Worm (Caenorhabditis elegans) whole organism, L1 larva: ENCODE data around the gene ZK470.2.
A peak's percentile ranks its signal among the peaks of the same experiment; 100 is the strongest.

ENCODE experiments used
- C16A3.4 ChIP-seq: fragments of 150-350 bp; optimal IDR thresholded peaks from 2 replicates; lab custom pipeline; 2014; ENCODE audit warnings: missing biosample characterization, missing genetic modification characterization
- C34B4.2 ChIP-seq: sonication (generic microtip); optimal IDR thresholded peaks from 2 replicates; lab custom pipeline; 2017; ENCODE audit warnings: mild to moderate bottlenecking, missing genetic modification characterization, missing compliant biosample characterization
- aha-1 ChIP-seq: fragments of 150-350 bp; optimal IDR thresholded peaks from 2 replicates; lab custom pipeline; 2014; ENCODE audit warnings: missing biosample characterization, missing genetic modification characterization
- ama-1 ChIP-seq: fragments of 150-350 bp; optimal IDR thresholded peaks from 2 replicates; lab custom pipeline; 2014
- blmp-1 ChIP-seq: fragments of 150-350 bp; optimal IDR thresholded peaks from 2 replicates; lab custom pipeline; 2014; ENCODE audit warnings: missing biosample characterization, missing genetic modification characterization
- ceh-63 ChIP-seq: fragments of 200-800 bp; sonication (Bioruptor generic); optimal IDR thresholded peaks from 2 replicates; lab custom pipeline; 2018; ENCODE audit warnings: mild to moderate bottlenecking, missing genetic modification characterization, missing compliant biosample characterization
- ceh-8 ChIP-seq: fragments of 200-800 bp; sonication (Bioruptor generic); optimal IDR thresholded peaks from 2 replicates; lab custom pipeline; 2018; ENCODE audit warnings: mild to moderate bottlenecking, missing genetic modification characterization, moderate library complexity, missing compliant biosample characterization
- ceh-82 ChIP-seq, 3 experiments: fragments of 150-350 bp in 1 of 3; sonication (generic microtip) in 2 of 3; optimal IDR thresholded peaks; 2 replicates each; lab custom pipeline; 2014 to 2017; ENCODE audit warnings: missing biosample characterization in 3 of 3, missing genetic modification characterization in 3 of 3
- ceh-88 ChIP-seq: fragments of 200-800 bp; sonication (Bioruptor generic); IDR thresholded peaks from 2 replicates; pipeline ENCODE4 v1.3.6; 2022; ENCODE audit warnings: missing genetic modification characterization, missing compliant biosample characterization
- ceh-90 ChIP-seq: sonication (generic microtip); optimal IDR thresholded peaks from 2 replicates; lab custom pipeline; 2016; ENCODE audit warnings: missing genetic modification characterization, missing compliant biosample characterization
- ces-1 ChIP-seq: fragments of 150-350 bp; optimal IDR thresholded peaks from 2 replicates; lab custom pipeline; 2014; ENCODE audit warnings: missing biosample characterization, missing genetic modification reagents, missing genetic modification characterization
- dpl-1 ChIP-seq, 3 experiments: fragments of 150-350 bp in 2 of 3; sonication (generic microtip) in 1 of 3; optimal IDR thresholded peaks; 2 replicates each; lab custom pipeline; 2014 to 2017; ENCODE audit warnings: missing biosample characterization in 3 of 3, missing genetic modification characterization in 3 of 3, missing genetic modification reagents in 3 of 3
- efl-1 ChIP-seq, 4 experiments: fragments of 150-350 bp; optimal IDR thresholded peaks in 3 of 4; peaks in 1 of 4; 1 replicate in 1 of 4; 2 replicates in 3 of 4; lab custom pipeline; 2014; ENCODE audit warnings: missing biosample characterization in 2 of 4, missing genetic modification characterization in 2 of 4, missing genetic modification reagents in 2 of 4
- efl-3 ChIP-seq: fragments of 200-800 bp; sonication (Bioruptor generic); optimal IDR thresholded peaks from 2 replicates; lab custom pipeline; 2018; ENCODE audit warnings: mild to moderate bottlenecking, missing genetic modification characterization, missing compliant biosample characterization
- egl-13 ChIP-seq: sonication (generic microtip); optimal IDR thresholded peaks from 2 replicates; lab custom pipeline; 2016; ENCODE audit warnings: missing genotype, missing genetic modification reagents, missing genetic modification characterization, missing compliant biosample characterization
- elt-2 ChIP-seq: sonication (generic microtip); optimal IDR thresholded peaks from 2 replicates; lab custom pipeline; 2016; ENCODE audit warnings: missing genetic modification characterization, mild to moderate bottlenecking, inconsistent platforms, missing compliant biosample characterization, missing genetic modification reagents
- ets-5 ChIP-seq: fragments of 200-800 bp; sonication (Bioruptor generic); IDR thresholded peaks from 2 replicates; pipeline ENCODE4 v1.3.6; 2022; ENCODE audit warnings: missing genetic modification characterization, missing compliant biosample characterization
- fkh-8 ChIP-seq: sonication (generic microtip); optimal IDR thresholded peaks from 2 replicates; lab custom pipeline; 2016; ENCODE audit warnings: mild to moderate bottlenecking, missing genetic modification characterization, missing compliant biosample characterization
- fos-1 ChIP-seq: fragments of 150-350 bp; optimal IDR thresholded peaks from 2 replicates; lab custom pipeline; 2014; ENCODE audit warnings: missing biosample characterization, missing genetic modification characterization
- grh-1 ChIP-seq: fragments of 200-800 bp; sonication (Bioruptor generic); IDR thresholded peaks from 2 replicates; pipeline ENCODE4 v1.3.6; 2022; ENCODE audit warnings: missing genetic modification reagents, missing genetic modification characterization, missing compliant biosample characterization
- hlh-17 ChIP-seq: fragments of 200-800 bp; sonication (Bioruptor generic); optimal IDR thresholded peaks from 2 replicates; lab custom pipeline; 2018; ENCODE audit warnings: missing genetic modification characterization, mild to moderate bottlenecking, missing compliant biosample characterization, moderate library complexity, borderline replicate concordance
- lin-13 ChIP-seq: fragments of 150-350 bp; optimal IDR thresholded peaks from 2 replicates; lab custom pipeline; 2014; ENCODE audit warnings: missing biosample characterization, missing genetic modification reagents, missing genetic modification characterization
- lin-15B ChIP-seq: fragments of 150-350 bp; sonication (generic microtip); optimal IDR thresholded peaks from 3 replicates; lab custom pipeline; 2014; ENCODE audit warnings: missing biosample characterization, missing genetic modification characterization
- lir-3 ChIP-seq: sonication (generic microtip); optimal IDR thresholded peaks from 2 replicates; lab custom pipeline; 2016; ENCODE audit warnings: mild to moderate bottlenecking, missing genetic modification characterization, moderate library complexity, missing compliant biosample characterization; ENCODE audit not compliant: poor library complexity
- lsy-2 ChIP-seq, 2 experiments: fragments of 150-350 bp; optimal IDR thresholded peaks; 2 replicates each; lab custom pipeline; 2014; ENCODE audit warnings: missing biosample characterization in 2 of 2, missing genetic modification characterization in 2 of 2
- mef-2 ChIP-seq: fragments of 150-350 bp; optimal IDR thresholded peaks from 2 replicates; lab custom pipeline; 2014; ENCODE audit warnings: missing biosample characterization, missing genetic modification characterization
- nhr-12 ChIP-seq: sonication (generic microtip); optimal IDR thresholded peaks from 2 replicates; lab custom pipeline; 2017; ENCODE audit warnings: missing biosample characterization, missing genetic modification characterization
- nhr-237 ChIP-seq: fragments of 150-350 bp; optimal IDR thresholded peaks from 2 replicates; lab custom pipeline; 2014; ENCODE audit warnings: missing biosample characterization, missing genetic modification characterization
- nhr-47 ChIP-seq: sonication (generic microtip); optimal IDR thresholded peaks from 2 replicates; lab custom pipeline; 2016; ENCODE audit warnings: mild to moderate bottlenecking, missing genetic modification characterization, moderate library complexity, missing compliant biosample characterization
- nhr-71 ChIP-seq: sonication (generic microtip); optimal IDR thresholded peaks from 2 replicates; lab custom pipeline; 2016; ENCODE audit warnings: mild to moderate bottlenecking, missing genetic modification characterization, moderate library complexity, missing compliant biosample characterization
- nhr-76 ChIP-seq: sonication (generic microtip); optimal IDR thresholded peaks from 2 replicates; lab custom pipeline; 2017; ENCODE audit warnings: missing biosample characterization, missing genetic modification characterization
- nhr-85 ChIP-seq: sonication (generic microtip); peaks from one replicate; lab custom pipeline; 2016; ENCODE audit warnings: missing genetic modification characterization, inconsistent platforms, missing compliant biosample characterization
- nhr-90 ChIP-seq: sonication (generic microtip); optimal IDR thresholded peaks from 2 replicates; lab custom pipeline; 2016; ENCODE audit warnings: mild to moderate bottlenecking, missing genetic modification characterization, missing compliant biosample characterization; ENCODE audit not compliant: poor library complexity
- pag-3 ChIP-seq: sonication (generic microtip); optimal IDR thresholded peaks from 2 replicates; lab custom pipeline; 2017; ENCODE audit warnings: missing genetic modification characterization, mild to moderate bottlenecking, missing compliant biosample characterization, antibody characterized with exemption, borderline replicate concordance; ENCODE audit not compliant: insufficient read depth
- skn-1 ChIP-seq: fragments of 150-350 bp; optimal IDR thresholded peaks from 2 replicates; lab custom pipeline; 2014; ENCODE audit warnings: missing biosample characterization, missing genetic modification characterization
- sox-4 ChIP-seq: sonication (generic microtip); optimal IDR thresholded peaks from 2 replicates; lab custom pipeline; 2016; ENCODE audit warnings: missing genetic modification characterization, missing compliant biosample characterization
- sup-37 ChIP-seq: fragments of 200-800 bp; sonication (Bioruptor generic); optimal IDR thresholded peaks from 2 replicates; lab custom pipeline; 2018; ENCODE audit warnings: mild to moderate bottlenecking, missing genetic modification characterization, missing compliant biosample characterization
- tbx-2 ChIP-seq: sonication (generic microtip); optimal IDR thresholded peaks from 2 replicates; lab custom pipeline; 2016; ENCODE audit warnings: missing genetic modification characterization, missing compliant biosample characterization
- tlp-1 ChIP-seq: fragments of 150-350 bp; optimal IDR thresholded peaks from 2 replicates; lab custom pipeline; 2014; ENCODE audit warnings: missing biosample characterization, missing genetic modification characterization
- unc-130 ChIP-seq: fragments of 150-350 bp; optimal IDR thresholded peaks from 2 replicates; lab custom pipeline; 2017; ENCODE audit warnings: missing biosample characterization, missing genetic modification characterization, inconsistent platforms
- unc-30 ChIP-seq: sonication (generic microtip); optimal IDR thresholded peaks from 2 replicates; lab custom pipeline; 2017; ENCODE audit warnings: missing biosample characterization, missing genetic modification characterization
- unc-62 ChIP-seq: fragments of 150-350 bp; optimal IDR thresholded peaks from 2 replicates; lab custom pipeline; 2014; ENCODE audit warnings: missing biosample characterization, missing genetic modification reagents, missing genetic modification characterization
- vab-15 ChIP-seq: sonication (generic microtip); optimal IDR thresholded peaks from 2 replicates; lab custom pipeline; 2017; ENCODE audit warnings: missing genotype, mild to moderate bottlenecking, missing genetic modification characterization, missing compliant biosample characterization
- xbp-1 ChIP-seq: sonication (generic microtip); optimal IDR thresholded peaks from 2 replicates; lab custom pipeline; 2016; ENCODE audit warnings: missing genetic modification characterization, missing compliant biosample characterization
- zag-1 ChIP-seq: fragments of 150-350 bp; optimal IDR thresholded peaks from 2 replicates; lab custom pipeline; 2014; ENCODE audit warnings: missing biosample characterization, missing genetic modification characterization
- ztf-4 ChIP-seq: fragments of 150-350 bp; optimal IDR thresholded peaks from 2 replicates; lab custom pipeline; 2014; ENCODE audit warnings: missing biosample characterization, missing genetic modification characterization

ZK470.2 gene

DNA sequence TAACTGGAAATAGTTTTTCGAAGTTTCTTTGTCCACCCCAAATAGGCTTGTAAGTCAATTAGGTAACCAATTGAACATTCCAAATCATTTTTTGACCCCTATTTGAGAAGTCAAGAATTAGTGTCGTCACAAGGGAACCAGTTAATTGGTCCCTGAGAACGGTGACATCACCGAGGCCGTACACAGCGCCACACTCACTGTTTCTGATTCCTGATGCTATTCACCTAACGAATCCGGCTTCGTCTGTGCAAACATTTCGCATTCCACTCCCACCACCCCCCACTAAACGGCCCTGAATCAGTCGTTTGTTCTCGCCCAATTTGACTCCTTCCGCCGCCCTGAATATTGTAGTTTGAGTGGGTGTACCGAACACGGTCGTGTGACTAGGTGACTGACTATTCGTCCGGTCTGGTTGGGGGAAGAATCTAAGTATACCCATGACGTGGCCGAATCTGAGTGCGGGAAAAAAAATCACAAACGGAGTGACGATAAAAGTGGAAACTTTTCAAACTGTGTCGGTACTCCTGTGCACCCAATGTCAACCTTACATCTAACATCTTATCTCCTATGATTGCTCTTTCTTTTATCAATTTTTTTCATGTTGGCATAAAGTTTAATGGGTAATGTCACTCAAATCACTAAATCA lies 9.3 kb downstream of the ZK470.2 start (continued):
- no peak for TF ChIP-seq ces-1 (GFP tag; lab: Kevin White, UChicago)
- peak; percentile 76 for TF ChIP-seq nhr-85 (tag; lab: Kevin White, UChicago)
- peak; percentile 59 for TF ChIP-seq elt-2 (tag; lab: Kevin White, UChicago)
- no peak for TF ChIP-seq ceh-63
- no peak for TF ChIP-seq nhr-47 (tag; lab: Kevin White, UChicago)
- no peak for TF ChIP-seq blmp-1
- TF ChIP-seq unc-30 = no peak
- no peak for TF ChIP-seq ceh-82 (tag; optimal IDR thresholded peaks at IDR 0.05; lab: Kevin White, UChicago)
- no peak for TF ChIP-seq unc-62 (GFP tag; lab: Kevin White, UChicago)
- TF ChIP-seq dpl-1 (GFP tag; optimal IDR thresholded peaks at IDR 0.05; lab: Kevin White, UChicago) = no peak
- TF ChIP-seq xbp-1 (tag; lab: Kevin White, UChicago) = no peak
- no peak for TF ChIP-seq lsy-2 (tag; optimal IDR thresholded peaks at IDR 0.05; lab: Kevin White, UChicago)
- TF ChIP-seq ama-1 (lab: Kevin White, UChicago) = no peak
- TF ChIP-seq ceh-90 (tag; lab: Kevin White, UChicago) = no peak
- TF ChIP-seq nhr-90 = peak; percentile 16

- TF ChIP-seq ceh-88 (GFP tag; lab: Robert Waterston, UW) (0 out of 2 replicates have a peak, but pooled peaks have one; percentile 19), nhr-76 (no peak), sox-4 (tag; lab: Kevin White, UChicago) (peak; percentile 57), skn-1 (tag; lab: Kevin White, UChicago) (peak; percentile 96), lir-3 (tag; lab: Kevin White, UChicago) (peak; percentile 8), unc-130 (tag; lab: Kevin White, UChicago) (peak; percentile 78), unc-62 (GFP tag; lab: Kevin White, UChicago) (no peak), hlh-17 (GFP tag; lab: Kevin White, UChicago) (no peak), tbx-2 (tag; lab: Kevin White, UChicago) (peak; percentile 79), ceh-90 (tag; lab: Kevin White, UChicago) (no peak), xbp-1 (tag; lab: Kevin White, UChicago) (peak; percentile 32), efl-3 (GFP tag; lab: Kevin White, UChicago) (no peak), ceh-63 (no peak), nhr-12 (tag; lab: Kevin White, UChicago) (no peak), lsy-2 (tag; optimal IDR thresholded peaks at IDR 0.05; lab: Kevin White, UChicago) (peak; percentile 11 to 76), sup-37 (GFP tag; lab: Kevin White, UChicago) (no peak), ceh-8 (GFP tag; lab: Kevin White, UChicago) (peak; percentile 5), nhr-237 (no peak), egl-13 (tag; lab: Kevin White, UChicago) (peak; percentile 52), nhr-85 (tag; lab: Kevin White, UChicago) (peak; percentile 86), C16A3.4 (tag; lab: Kevin White, UChicago) (peak; percentile 76), aha-1 (tag; lab: Kevin White, UChicago) (no peak), elt-2 (tag; lab: Kevin White, UChicago) (peak; percentile 40), mef-2 (tag; lab: Kevin White, UChicago) (peak; percentile 28), fkh-8 (tag; lab: Kevin White, UChicago) (peak; percentile 87), ets-5 (GFP tag; lab: Robert Waterston, UW) (0 out of 2 replicates have a peak, but pooled peaks have one; percentile 14), lin-13 (GFP tag; lab: Kevin White, UChicago) (peak; percentile 56), tlp-1 (tag; lab: Kevin White, UChicago) (no peak), efl-1 (optimal IDR thresholded peaks at IDR 0.05; lab: Kevin White, UChicago) (peak; percentile 2 to 22), efl-1 (GFP tag; optimal IDR thresholded peaks at IDR 0.05 in 1 of 2; lab: Kevin White, UChicago) (peak in 1 of 2 experiments; percentile 90), dpl-1 (GFP tag; optimal IDR thresholded peaks at IDR 0.05; lab: Kevin White, UChicago) (peak; percentile 1 to 19 (median 7)), nhr-71 (tag; lab: Kevin White, UChicago) (peak; percentile 89), pag-3 (tag; lab: Kevin White, UChicago) (no peak), grh-1 (GFP tag; lab: Robert Waterston, UW) (0 out of 2 replicates have a peak, but pooled peaks have one; percentile 39), fos-1 (tag; lab: Kevin White, UChicago) (peak; percentile 38), zag-1 (tag; lab: Kevin White, UChicago) (no peak), blmp-1 (peak; percentile 77), vab-15 (tag; lab: Kevin White, UChicago) (no peak), lin-15B (tag; lab: Kevin White, UChicago) (no peak), C34B4.2 (tag; lab: Kevin White, UChicago) (no peak), ztf-4 (tag; lab: Kevin White, UChicago) (peak; percentile 24)
These were observed 10.3 kb downstream of the ZK470.2 start for ce11 chrX:4145051-4145826.
